Worm (Caenorhabditis elegans) whole organism, mixed stage, embryonic: ENCODE data around the gene gpx-7.

Experiments used
- bed-3 ChIP-seq: fragments of 200-800 bp; sonication (Bioruptor generic); optimal IDR thresholded peaks from 3 replicates; lab custom pipeline; 2018; ENCODE audit warnings: mild to moderate bottlenecking, missing genetic modification characterization, moderate library complexity, missing compliant biosample characterization
- blmp-1 ChIP-seq: fragments of 150-350 bp; optimal IDR thresholded peaks from 2 replicates; lab custom pipeline; 2014; ENCODE audit warnings: missing biosample characterization, missing genetic modification characterization
- ceh-39 ChIP-seq: fragments of 150-350 bp; optimal IDR thresholded peaks from 2 replicates; lab custom pipeline; 2014; ENCODE audit warnings: missing biosample characterization, missing genetic modification characterization
- ceh-83 ChIP-seq: fragments of 200-800 bp; sonication (Bioruptor generic); optimal IDR thresholded peaks from 2 replicates; lab custom pipeline; 2018; ENCODE audit warnings: mild to moderate bottlenecking, missing genetic modification characterization, missing compliant biosample characterization
- ces-1 ChIP-seq: fragments of 150-350 bp; optimal IDR thresholded peaks from 2 replicates; lab custom pipeline; 2014; ENCODE audit warnings: missing biosample characterization, missing genetic modification reagents, missing genetic modification characterization
- cnd-1 ChIP-seq: fragments of 200-800 bp; sonication (Bioruptor generic); optimal IDR thresholded peaks from 2 replicates; lab custom pipeline; 2018; ENCODE audit warnings: mild to moderate bottlenecking, missing genetic modification characterization, missing compliant biosample characterization
- elt-1 ChIP-seq: sonication (generic microtip); optimal IDR thresholded peaks from 2 replicates; lab custom pipeline; 2017; ENCODE audit warnings: missing genetic modification characterization, mild to moderate bottlenecking, missing compliant biosample characterization, antibody characterized with exemption, moderate library complexity, borderline replicate concordance; ENCODE audit not compliant: insufficient read depth
- elt-3 ChIP-seq: fragments of 150-350 bp; optimal IDR thresholded peaks from 2 replicates; lab custom pipeline; 2014; ENCODE audit warnings: missing biosample characterization, missing genetic modification characterization
- flh-1 ChIP-seq: fragments of 200-800 bp; sonication (Bioruptor generic); optimal IDR thresholded peaks from 2 replicates; lab custom pipeline; 2018; ENCODE audit warnings: mild to moderate bottlenecking, missing genetic modification characterization, moderate library complexity, missing compliant biosample characterization
- ham-2 ChIP-seq: fragments of 200-800 bp; sonication (Bioruptor generic); optimal IDR thresholded peaks from 2 replicates; lab custom pipeline; 2018; ENCODE audit warnings: mild to moderate bottlenecking, missing genetic modification characterization, missing compliant biosample characterization
- hlh-1 ChIP-seq: fragments of 150-350 bp; optimal IDR thresholded peaks from 2 replicates; lab custom pipeline; 2014; ENCODE audit warnings: missing biosample characterization, missing genetic modification reagents, missing genetic modification characterization
- lin-13 ChIP-seq: fragments of 150-350 bp; optimal IDR thresholded peaks from 2 replicates; lab custom pipeline; 2014; ENCODE audit warnings: missing biosample characterization, missing genetic modification characterization
- lin-32 ChIP-seq: fragments of 200-800 bp; sonication (Bioruptor generic); optimal IDR thresholded peaks from 2 replicates; lab custom pipeline; 2018; ENCODE audit warnings: mild to moderate bottlenecking, missing genetic modification characterization, missing compliant biosample characterization
- lsy-2 ChIP-seq: fragments of 150-350 bp; optimal IDR thresholded peaks from 2 replicates; lab custom pipeline; 2014; ENCODE audit warnings: missing biosample characterization, missing genetic modification characterization
- mab-5 ChIP-seq: fragments of 150-350 bp; optimal IDR thresholded peaks from 2 replicates; lab custom pipeline; 2014; ENCODE audit warnings: missing biosample characterization, missing genetic modification characterization
- mep-1 ChIP-seq: fragments of 150-350 bp; optimal IDR thresholded peaks from 2 replicates; lab custom pipeline; 2017; ENCODE audit warnings: missing biosample characterization, missing genetic modification reagents, missing genetic modification characterization, inconsistent platforms
- mls-2 ChIP-seq: sonication (generic microtip); optimal IDR thresholded peaks from 2 replicates; lab custom pipeline; 2016; ENCODE audit warnings: mild to moderate bottlenecking, missing genetic modification characterization, moderate library complexity, missing compliant biosample characterization
- nhr-12 ChIP-seq: fragments of 150-350 bp; optimal IDR thresholded peaks from 2 replicates; lab custom pipeline; 2014; ENCODE audit warnings: missing biosample characterization, missing genetic modification characterization
- nhr-2 ChIP-seq: fragments of 150-350 bp; optimal IDR thresholded peaks from 2 replicates; lab custom pipeline; 2014; ENCODE audit warnings: missing biosample characterization, missing genetic modification characterization
- nhr-237 ChIP-seq: fragments of 150-350 bp; optimal IDR thresholded peaks from 2 replicates; lab custom pipeline; 2014; ENCODE audit warnings: missing biosample characterization, missing genetic modification characterization
- nhr-28 ChIP-seq: fragments of 150-350 bp; optimal IDR thresholded peaks from 2 replicates; lab custom pipeline; 2014; ENCODE audit warnings: missing biosample characterization, missing genetic modification characterization
- nhr-76 ChIP-seq: sonication (generic microtip); optimal IDR thresholded peaks from 2 replicates; lab custom pipeline; 2017; ENCODE audit warnings: missing biosample characterization, missing genetic modification characterization
- pha-4 ChIP-seq: fragments of 150-350 bp; optimal IDR thresholded peaks from 2 replicates; lab custom pipeline; 2018; ENCODE audit warnings: missing biosample characterization, missing genetic modification reagents, missing genetic modification characterization
- sem-2 ChIP-seq: fragments of 200-800 bp; sonication (Bioruptor generic); optimal IDR thresholded peaks from 2 replicates; lab custom pipeline; 2018; ENCODE audit warnings: mild to moderate bottlenecking, missing genetic modification characterization, missing compliant biosample characterization
- snpc-4 ChIP-seq: fragments of 150-350 bp; optimal IDR thresholded peaks from 2 replicates; lab custom pipeline; 2014; ENCODE audit warnings: missing biosample characterization, missing genetic modification characterization
- sptf-1 ChIP-seq: sonication (generic microtip); optimal IDR thresholded peaks from 2 replicates; lab custom pipeline; 2017; ENCODE audit warnings: mild to moderate bottlenecking, missing genetic modification characterization, moderate library complexity, missing compliant biosample characterization
- unc-120 ChIP-seq: sonication (generic microtip); optimal IDR thresholded peaks from 2 replicates; lab custom pipeline; 2017; ENCODE audit warnings: missing genetic modification characterization, missing compliant biosample characterization; ENCODE audit not compliant: poor library complexity, severe bottlenecking
- unc-39 ChIP-seq: fragments of 150-350 bp; optimal IDR thresholded peaks from 2 replicates; lab custom pipeline; 2014; ENCODE audit warnings: missing biosample characterization, missing genetic modification characterization
- unc-62 ChIP-seq: fragments of 150-350 bp; optimal IDR thresholded peaks from 2 replicates; lab custom pipeline; 2014; ENCODE audit warnings: missing biosample characterization, missing genetic modification reagents, missing genetic modification characterization
- ztf-11 ChIP-seq: fragments of 150-350 bp; optimal IDR thresholded peaks from 2 replicates; lab custom pipeline; 2014; ENCODE audit warnings: missing biosample characterization, missing genetic modification characterization

The gpx-7 gene

ce11 chrX:7793377-7794041, 6.1 kb downstream of the gpx-7 start, which contains the start of gene ZK154.6:
Gene ZK154.6, minus strand, starts transcription at chrX:7793563.
- TF ChIP-seq blmp-1 (tag; lab: Kevin White, UChicago) = peak; percentile 95
- TF ChIP-seq ces-1 (GFP tag; lab: Kevin White, UChicago) = peak; percentile 47
- TF ChIP-seq nhr-2 = no peak

ce11 chrX:7791802-7792201, 7.8 kb downstream of the gpx-7 start:
- TF ChIP-seq sem-2 (GFP tag; lab: Kevin White, UChicago) (no peak), nhr-237 (tag; lab: Kevin White, UChicago) (no peak), ceh-83 (GFP tag; lab: Kevin White, UChicago) (no peak), ces-1 (GFP tag; lab: Kevin White, UChicago) (no peak), nhr-76 (no peak), ztf-11 (tag; lab: Kevin White, UChicago) (no peak)

- TF ChIP-seq hlh-1 (tag; lab: Kevin White, UChicago) (peak; percentile 35), pha-4 (tag; lab: Kevin White, UChicago) (peak; percentile 7), elt-3 (tag; lab: Kevin White, UChicago) (no peak), mep-1 (peak; percentile 80), lsy-2 (tag; lab: Kevin White, UChicago) (peak; percentile 9), nhr-237 (tag; lab: Kevin White, UChicago) (no peak), ztf-11 (tag; lab: Kevin White, UChicago) (no peak), sptf-1 (tag; lab: Kevin White, UChicago) (no peak), nhr-12 (tag; lab: Kevin White, UChicago) (no peak), snpc-4 (tag; lab: Kevin White, UChicago) (no peak), unc-62 (GFP tag; lab: Kevin White, UChicago) (peak; percentile 9), cnd-1 (tag; lab: Kevin White, UChicago) (peak; percentile 36), ceh-39 (tag; lab: Kevin White, UChicago) (peak; percentile 82), elt-1 (tag; lab: Kevin White, UChicago) (peak; percentile 8), ces-1 (GFP tag; lab: Kevin White, UChicago) (peak; percentile 43), unc-120 (tag; lab: Kevin White, UChicago) (peak; percentile 81), ham-2 (GFP tag; lab: Kevin White, UChicago) (no peak), ceh-83 (GFP tag; lab: Kevin White, UChicago) (peak; percentile 31)
Observed at ce11 chrX:7787885-7788353, 11.7 kb downstream of the gpx-7 start, which contains the start of gene ZK154.5. Gene ZK154.5, minus strand, starts transcription at chrX:7787935.

- no peak for TF ChIP-seq nhr-76
- peak; percentile 43 for TF ChIP-seq mep-1
- no peak for TF ChIP-seq nhr-2
- TF ChIP-seq ces-1 (GFP tag; lab: Kevin White, UChicago) = peak; percentile 21
- TF ChIP-seq unc-62 (GFP tag; lab: Kevin White, UChicago) = no peak
- TF ChIP-seq mls-2 (tag; lab: Kevin White, UChicago) = peak; percentile 15
- no peak for TF ChIP-seq flh-1
- peak; percentile 29 for TF ChIP-seq pha-4 (tag; lab: Kevin White, UChicago)
- TF ChIP-seq mab-5 (tag; lab: Kevin White, UChicago) = no peak
- peak; percentile 21 for TF ChIP-seq lin-13 (tag; lab: Kevin White, UChicago)
- no peak for TF ChIP-seq nhr-12 (tag; lab: Kevin White, UChicago)
- peak; percentile 38 for TF ChIP-seq lsy-2 (tag; lab: Kevin White, UChicago)
- no peak for TF ChIP-seq nhr-237 (tag; lab: Kevin White, UChicago)
- TF ChIP-seq ceh-83 (GFP tag; lab: Kevin White, UChicago) = no peak
- TF ChIP-seq unc-120 (tag; lab: Kevin White, UChicago) = peak; percentile 10
- TF ChIP-seq ham-2 (GFP tag; lab: Kevin White, UChicago) = no peak
- no peak for TF ChIP-seq lin-32 (GFP tag; lab: Kevin White, UChicago)
Observed at ce11 chrX:7782389-7782788, 17.2 kb downstream of the gpx-7 start, which contains the start of gene ZK154.4. Gene ZK154.4, minus strand, starts transcription at chrX:7782415.

ce11 chrX:7781827-7782226, 17.8 kb downstream of the gpx-7 start:
- TF ChIP-seq flh-1 = no peak
- no peak for TF ChIP-seq nhr-2
- no peak for TF ChIP-seq bed-3 (GFP tag; lab: Kevin White, UChicago)
- TF ChIP-seq nhr-28 (tag; lab: Kevin White, UChicago) = no peak
- TF ChIP-seq blmp-1 (tag; lab: Kevin White, UChicago) = no peak
- no peak for TF ChIP-seq ceh-39 (tag; lab: Kevin White, UChicago)
- no peak for TF ChIP-seq sptf-1 (tag; lab: Kevin White, UChicago)
- TF ChIP-seq unc-39 (tag; lab: Kevin White, UChicago) = no peak
- TF ChIP-seq nhr-12 (tag; lab: Kevin White, UChicago) = no peak
- no peak for TF ChIP-seq ham-2 (GFP tag; lab: Kevin White, UChicago)
- no peak for TF ChIP-seq mls-2 (tag; lab: Kevin White, UChicago)
